Worm (Caenorhabditis elegans): ENCODE results near the gene bath-15.

Gene bath-15

DNA sequence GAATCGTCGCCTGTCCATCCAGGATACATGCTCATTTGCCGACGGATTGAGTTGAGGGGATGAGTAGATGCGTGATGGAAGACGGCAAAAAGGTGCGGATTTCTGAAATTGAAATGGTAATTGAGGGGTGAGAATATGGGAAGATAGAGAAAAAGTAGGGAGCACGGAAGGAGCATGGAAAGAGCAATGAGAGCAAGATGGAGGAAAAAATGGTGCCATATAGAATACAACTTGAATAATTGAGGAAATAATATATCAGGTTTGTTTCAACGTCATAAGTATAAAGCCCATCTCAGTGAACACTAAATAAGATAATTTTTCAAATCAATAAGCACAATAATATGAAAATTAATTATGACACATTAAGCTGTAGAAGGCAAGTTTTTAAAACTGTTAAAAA lies 7.5 kb upstream of the bath-15 start, which contains the start of gene mab-5:
mab-5 (minus strand) TSS at position 101 of the 400 bp plus-strand sequence.
- TF ChIP-seq tab-1 (GFP tag; IDR thresholded peaks at IDR 0.05) (no peak), ztf-29 (GFP tag; IDR thresholded peaks at IDR 0.05) (no peak), med-1 (GFP tag; optimal IDR thresholded peaks at IDR 0.05; ENCODE audit: insufficient read depth) (no peak), T22C8.4 (GFP tag; IDR thresholded peaks at IDR 0.05) (no peak), flt-1 (GFP tag; IDR thresholded peaks at IDR 0.05) (no peak), ztf-23 (GFP tag; IDR thresholded peaks at IDR 0.05) (no peak), cog-1 (tag; optimal IDR thresholded peaks at IDR 0.05) (no peak), klf-2 (GFP tag; conservative IDR thresholded peaks at IDR 0.05) (no peak), ref-1 (GFP tag; conservative IDR thresholded peaks at IDR 0.05) (no peak)

DNA sequence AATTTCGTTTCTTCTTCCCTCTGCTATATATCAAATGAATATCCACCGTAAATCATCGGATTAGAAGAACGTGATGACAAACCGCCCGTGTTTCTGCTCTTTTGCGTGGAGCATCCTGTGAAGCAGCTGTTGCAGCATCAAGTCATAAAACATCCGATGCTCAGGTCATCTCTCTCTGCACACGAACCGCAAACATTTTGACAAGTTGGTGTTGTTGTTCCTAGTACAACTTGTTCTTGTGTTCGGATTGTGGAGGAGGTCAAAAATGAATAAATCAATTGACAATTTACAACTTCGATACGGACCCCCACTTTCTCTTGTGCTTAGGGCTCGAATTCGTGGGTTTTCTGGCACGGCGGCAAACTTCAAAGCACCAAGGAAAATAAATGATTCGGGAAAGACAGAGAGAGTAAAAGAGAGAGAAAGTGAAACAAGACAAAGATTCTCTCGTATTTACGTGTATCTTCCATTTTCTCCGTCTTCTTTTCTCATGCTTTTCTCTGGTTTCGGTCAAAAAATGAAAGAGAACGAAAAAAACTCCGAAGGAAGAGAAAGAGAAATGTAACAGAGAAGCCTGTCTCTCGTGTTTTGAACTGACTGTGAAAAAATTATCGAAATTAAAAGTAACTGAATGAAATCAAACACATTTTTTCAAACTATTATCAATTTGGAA lies 4.9 kb upstream of the bath-15 start:
- TF ChIP-seq klf-2 (GFP tag; conservative IDR thresholded peaks at IDR 0.05) (no peak), ztf-23 (GFP tag; IDR thresholded peaks at IDR 0.05) (no peak), tab-1 (GFP tag; IDR thresholded peaks at IDR 0.05) (no peak), med-1 (GFP tag; optimal IDR thresholded peaks at IDR 0.05; ENCODE audit: insufficient read depth) (no peak), flt-1 (GFP tag; IDR thresholded peaks at IDR 0.05) (no peak)

DNA sequence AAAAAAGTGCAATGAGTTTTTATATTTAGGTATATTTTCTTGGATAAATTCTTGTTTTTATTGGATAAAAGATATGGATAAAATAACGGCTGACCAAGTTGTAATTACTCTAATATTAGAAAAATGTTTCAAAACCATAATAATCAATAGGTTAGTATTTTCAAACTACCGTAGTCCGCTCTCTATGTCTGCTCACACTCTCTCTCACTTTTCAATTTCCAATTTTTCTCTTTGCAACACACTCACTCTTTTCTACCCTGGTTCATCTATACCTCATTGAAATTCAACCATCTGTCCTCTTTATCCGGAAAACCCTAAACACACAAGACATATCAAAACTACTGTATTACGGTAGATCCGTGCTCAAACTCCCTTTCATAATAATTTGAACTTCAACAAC lies 3.5 kb upstream of the bath-15 start:
- TF ChIP-seq flt-1 (GFP tag; IDR thresholded peaks at IDR 0.05) (no peak), tab-1 (GFP tag; IDR thresholded peaks at IDR 0.05) (no peak)

DNA sequence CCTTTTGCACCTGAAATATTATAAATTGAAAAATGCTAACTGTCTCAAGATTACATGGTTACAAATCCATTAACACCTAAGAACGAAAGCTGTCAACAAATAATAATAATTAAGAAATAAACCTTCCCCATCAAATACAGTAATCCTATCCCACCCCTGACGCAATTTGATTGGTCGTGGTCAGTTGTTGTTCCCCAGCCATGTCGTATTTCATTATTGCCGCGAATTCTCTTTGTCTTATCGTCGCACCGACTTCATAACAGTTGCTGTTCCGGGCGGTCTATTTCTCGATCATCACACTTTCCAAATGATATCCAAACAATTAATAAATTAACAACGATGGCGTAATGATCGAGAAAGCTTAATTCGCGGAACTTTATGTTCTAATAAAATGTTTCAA lies 2.7 kb upstream of the bath-15 start:
- no peak for TF ChIP-seq klf-2 (GFP tag; conservative IDR thresholded peaks at IDR 0.05)
- no peak for TF ChIP-seq T22C8.4 (GFP tag; IDR thresholded peaks at IDR 0.05)
- TF ChIP-seq ztf-23 (GFP tag; IDR thresholded peaks at IDR 0.05): no peak
- no peak for TF ChIP-seq ztf-29 (GFP tag; IDR thresholded peaks at IDR 0.05)
- no peak for TF ChIP-seq tab-1 (GFP tag; IDR thresholded peaks at IDR 0.05)
- TF ChIP-seq flt-1 (GFP tag; IDR thresholded peaks at IDR 0.05): no peak
- TF ChIP-seq cog-1 (tag; optimal IDR thresholded peaks at IDR 0.05): no peak

DNA sequence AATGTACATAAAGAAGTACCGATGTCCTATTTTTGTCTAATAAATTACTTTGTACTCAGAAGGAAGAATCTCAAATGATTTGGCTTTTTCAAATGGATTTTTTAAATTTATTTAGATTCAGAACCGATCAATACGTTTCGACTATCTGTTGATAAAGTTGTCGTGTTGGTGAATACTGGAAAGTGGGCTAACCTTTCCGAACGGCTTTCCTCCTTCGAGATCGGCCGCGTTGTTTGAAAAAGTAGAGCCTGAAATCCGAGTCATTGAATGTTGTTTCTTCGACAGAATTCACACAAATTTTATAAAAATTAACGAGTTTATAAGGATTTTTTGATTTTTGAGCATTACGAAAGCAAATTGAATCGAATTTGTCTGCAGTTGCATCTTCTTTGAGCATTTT lies 2.0 kb downstream of the bath-15 start:
- no peak for TF ChIP-seq cog-1 (tag; optimal IDR thresholded peaks at IDR 0.05)
- TF ChIP-seq flt-1 (GFP tag; IDR thresholded peaks at IDR 0.05): no peak
- no peak for TF ChIP-seq ztf-23 (GFP tag; IDR thresholded peaks at IDR 0.05)
- TF ChIP-seq ref-1 (GFP tag; conservative IDR thresholded peaks at IDR 0.05): no peak
- TF ChIP-seq T22C8.4 (GFP tag; IDR thresholded peaks at IDR 0.05): no peak
- TF ChIP-seq ztf-29 (GFP tag; IDR thresholded peaks at IDR 0.05): no peak

DNA sequence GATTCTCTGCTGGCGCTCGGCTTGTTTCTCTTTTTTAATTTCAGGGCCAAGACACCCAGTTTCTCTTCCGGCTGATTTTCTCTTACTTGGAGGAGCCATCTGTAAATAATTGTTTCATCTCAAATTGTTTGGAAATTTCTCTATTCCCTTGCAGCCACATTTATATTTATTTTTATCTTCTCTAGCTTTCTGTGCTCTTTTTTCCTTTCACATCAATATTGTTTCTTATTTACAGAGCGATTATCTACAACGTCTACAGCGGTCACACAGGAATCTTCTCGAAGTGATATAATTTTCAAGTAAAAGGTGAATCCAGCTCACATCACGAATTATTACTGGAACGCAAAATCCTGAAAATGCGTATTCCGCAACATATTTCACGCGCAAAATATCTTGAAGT lies 2.9 kb downstream of the bath-15 start, which contains the start of the genes ZK686.6 and ZK686.1:
ZK686.6 (minus strand) TSS at position 101 of the 400 bp plus-strand sequence.
ZK686.1 (plus strand) TSS at position 234 of the 400 bp plus-strand sequence.
- TF ChIP-seq ref-1 (GFP tag; conservative IDR thresholded peaks at IDR 0.05) (no peak), T22C8.4 (GFP tag; IDR thresholded peaks at IDR 0.05) (no peak), klf-2 (GFP tag; conservative IDR thresholded peaks at IDR 0.05) (no peak), ztf-23 (GFP tag; IDR thresholded peaks at IDR 0.05) (no peak), cog-1 (tag; optimal IDR thresholded peaks at IDR 0.05) (no peak), ztf-29 (GFP tag; IDR thresholded peaks at IDR 0.05) (no peak), med-1 (GFP tag; optimal IDR thresholded peaks at IDR 0.05; ENCODE audit: insufficient read depth) (no peak), tab-1 (GFP tag; IDR thresholded peaks at IDR 0.05) (no peak), flt-1 (GFP tag; IDR thresholded peaks at IDR 0.05) (no peak)

DNA sequence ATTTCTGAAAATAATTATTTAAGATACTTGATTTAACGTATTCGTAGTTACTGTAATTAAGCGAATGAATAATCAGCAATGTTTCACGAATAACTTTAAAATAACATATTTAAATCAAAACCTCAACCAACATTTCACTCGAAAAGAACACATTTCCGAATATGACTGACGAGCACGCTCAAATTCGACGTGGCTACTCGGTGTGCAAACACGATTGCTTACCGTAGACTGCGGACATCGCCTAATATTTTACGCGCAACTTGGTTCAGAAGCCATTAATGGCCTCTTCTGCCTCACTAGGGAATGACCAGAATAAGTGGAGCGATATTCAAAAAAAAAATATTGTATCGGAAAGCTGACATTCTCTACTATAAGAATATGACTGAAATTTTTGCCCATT lies 5.9 kb downstream of the bath-15 start, which contains the start of gene snu-23:
snu-23 (minus strand) TSS at position 156 of the 400 bp plus-strand sequence.
- TF ChIP-seq klf-2 (GFP tag; conservative IDR thresholded peaks at IDR 0.05) (no peak), flt-1 (GFP tag; IDR thresholded peaks at IDR 0.05) (0 out of 2 replicates have a peak, but pooled peaks have one; percentile 9)

DNA sequence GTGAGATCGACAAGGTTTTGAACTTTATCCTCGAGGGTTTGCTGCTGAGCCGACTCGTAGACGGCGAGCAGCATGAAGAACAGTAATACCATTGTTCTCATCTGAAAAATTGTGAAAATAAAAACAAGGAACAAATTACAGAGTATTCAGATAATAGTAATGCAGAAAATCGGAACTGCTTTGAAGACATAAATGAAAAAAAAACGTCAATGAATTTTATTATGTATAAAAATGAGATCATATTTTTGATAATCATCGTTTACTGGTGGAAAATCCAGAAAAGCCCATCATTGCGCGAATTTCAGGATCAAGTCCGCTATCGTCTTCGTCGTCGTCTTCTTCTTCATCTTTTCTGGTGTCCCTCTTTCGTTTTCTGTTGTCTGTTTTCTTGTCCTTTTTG lies 6.9 kb downstream of the bath-15 start, which contains the start of gene ZK686.3:
ZK686.3 (minus strand) TSS at position 101 of the 400 bp plus-strand sequence.
- TF ChIP-seq klf-2 (GFP tag; conservative IDR thresholded peaks at IDR 0.05): no peak
- TF ChIP-seq ref-1 (GFP tag; conservative IDR thresholded peaks at IDR 0.05): no peak
- TF ChIP-seq cog-1 (tag; optimal IDR thresholded peaks at IDR 0.05): no peak
- TF ChIP-seq med-1 (GFP tag; optimal IDR thresholded peaks at IDR 0.05; ENCODE audit: insufficient read depth): no peak
- TF ChIP-seq T22C8.4 (GFP tag; IDR thresholded peaks at IDR 0.05): no peak
- TF ChIP-seq flt-1 (GFP tag; IDR thresholded peaks at IDR 0.05): no peak
- no peak for TF ChIP-seq ztf-23 (GFP tag; IDR thresholded peaks at IDR 0.05)
- no peak for TF ChIP-seq ztf-29 (GFP tag; IDR thresholded peaks at IDR 0.05)
- no peak for TF ChIP-seq tab-1 (GFP tag; IDR thresholded peaks at IDR 0.05)

DNA sequence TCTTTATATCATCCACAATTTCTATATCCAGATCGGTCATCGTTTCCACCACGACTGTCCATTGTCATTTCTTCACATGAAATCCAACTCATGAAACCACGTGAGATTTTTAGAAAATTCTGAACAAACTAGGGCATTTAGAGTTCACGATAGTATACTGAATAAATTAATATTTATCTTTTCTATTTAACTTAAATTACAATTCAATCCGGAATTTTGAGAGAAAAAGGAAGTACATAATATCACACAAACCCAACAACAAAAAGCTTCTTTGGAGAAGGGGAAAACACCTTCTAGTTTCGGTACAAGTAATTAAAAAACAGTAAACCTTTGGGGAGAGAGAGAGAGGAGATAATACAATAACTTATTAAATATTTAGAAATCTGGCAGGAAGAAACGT lies 8.4 kb downstream of the bath-15 start, which contains the start of gene ZK686.5:
ZK686.5 (minus strand) TSS at position 101 of the 400 bp plus-strand sequence.
- no peak for TF ChIP-seq ztf-29 (GFP tag; IDR thresholded peaks at IDR 0.05)
- no peak for TF ChIP-seq klf-2 (GFP tag; conservative IDR thresholded peaks at IDR 0.05)
- no peak for TF ChIP-seq T22C8.4 (GFP tag; IDR thresholded peaks at IDR 0.05)
- no peak for TF ChIP-seq flt-1 (GFP tag; IDR thresholded peaks at IDR 0.05)
- TF ChIP-seq tab-1 (GFP tag; IDR thresholded peaks at IDR 0.05): no peak
- TF ChIP-seq ref-1 (GFP tag; conservative IDR thresholded peaks at IDR 0.05): no peak
- TF ChIP-seq cog-1 (tag; optimal IDR thresholded peaks at IDR 0.05): no peak
- no peak for TF ChIP-seq med-1 (GFP tag; optimal IDR thresholded peaks at IDR 0.05; ENCODE audit: insufficient read depth)
- no peak for TF ChIP-seq ztf-23 (GFP tag; IDR thresholded peaks at IDR 0.05)

DNA sequence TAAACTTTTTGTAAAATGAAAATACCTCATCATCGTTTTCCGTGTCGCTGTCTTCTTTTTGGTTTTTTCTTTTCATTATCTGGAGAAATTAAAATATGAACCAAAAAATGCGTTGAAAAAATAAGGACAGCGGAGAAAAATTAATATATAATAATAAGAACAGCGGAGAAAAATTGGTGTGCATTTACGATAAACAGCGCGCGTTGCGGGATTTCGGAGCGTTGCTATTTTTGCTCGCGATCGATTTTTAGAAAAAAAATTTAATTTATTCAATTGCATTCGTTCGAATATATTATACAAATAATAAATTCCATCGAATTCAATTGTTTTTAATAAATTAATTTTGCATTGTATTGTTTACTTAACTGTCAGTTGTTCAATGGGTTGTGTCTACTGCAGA lies 9.9 kb downstream of the bath-15 start, which contains the start of gene ZK686.2:
ZK686.2 (minus strand) TSS at position 79 of the 400 bp plus-strand sequence.
- TF ChIP-seq ref-1 (GFP tag; conservative IDR thresholded peaks at IDR 0.05): no peak
- TF ChIP-seq flt-1 (GFP tag; IDR thresholded peaks at IDR 0.05): 0 out of 2 replicates have a peak, but pooled peaks have one; percentile 19
- TF ChIP-seq T22C8.4 (GFP tag; IDR thresholded peaks at IDR 0.05): peak; percentile 55

All from whole organism, midembryonic.